Fruit fly (Drosophila melanogaster): ENCODE measurements around the gene CG14153.

CG14153 gene

DNA sequence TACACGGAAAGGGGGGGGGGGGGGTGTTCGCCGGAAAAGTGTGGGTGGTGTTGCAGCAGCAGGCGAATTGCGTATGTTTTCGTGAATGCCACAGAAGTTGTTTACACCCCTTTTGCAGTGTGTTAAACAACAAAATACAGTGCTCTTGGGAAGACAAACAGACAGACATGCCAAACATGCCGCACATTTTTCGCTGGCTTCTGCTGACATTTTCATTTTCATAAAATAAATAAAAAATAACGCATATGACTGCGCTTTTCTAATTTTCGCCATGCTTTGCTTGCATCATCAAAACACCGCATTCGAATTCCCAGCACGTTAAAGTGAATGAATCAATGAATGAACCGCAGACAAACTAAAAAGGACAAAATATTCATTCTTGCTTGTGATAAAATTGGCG lies 7.9 kb downstream of the CG14153 start:
- TF ChIP-seq insv (optimal IDR thresholded peaks at IDR 0.05) (no peak), ttk (optimal IDR thresholded peaks at IDR 0.05) (no peak), h (optimal IDR thresholded peaks at IDR 0.05) (no peak), Myc (optimal IDR thresholded peaks at IDR 0.05) (no peak), psq (optimal IDR thresholded peaks at IDR 0.05) (no peak), Sin3A (optimal IDR thresholded peaks at IDR 0.05) (no peak)

DNA sequence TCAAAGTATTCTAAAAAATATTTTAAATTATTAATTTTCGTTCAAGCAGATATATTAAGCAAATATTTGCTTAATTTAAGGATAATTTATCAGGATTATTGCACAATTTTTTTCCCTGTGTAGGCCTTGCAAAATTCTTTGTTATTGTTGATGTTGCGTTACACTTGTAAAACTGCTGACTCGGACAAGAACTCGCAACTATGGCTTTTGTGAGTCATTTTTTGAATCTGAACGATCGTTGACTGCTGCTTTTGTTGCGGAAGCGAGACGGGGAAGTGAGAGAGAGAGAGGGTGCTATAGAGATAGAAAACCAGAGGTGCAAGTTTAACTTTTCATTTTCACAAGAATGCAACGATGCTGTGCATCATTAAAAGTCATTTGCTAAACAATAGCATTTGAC lies 9.2 kb downstream of the CG14153 start:
- no peak for TF ChIP-seq ttk (optimal IDR thresholded peaks at IDR 0.05)
- no peak for TF ChIP-seq insv (optimal IDR thresholded peaks at IDR 0.05)
- no peak for TF ChIP-seq Sin3A (optimal IDR thresholded peaks at IDR 0.05)
- no peak for TF ChIP-seq Myc (optimal IDR thresholded peaks at IDR 0.05)
- no peak for TF ChIP-seq psq (optimal IDR thresholded peaks at IDR 0.05)
- no peak for TF ChIP-seq h (optimal IDR thresholded peaks at IDR 0.05)

DNA sequence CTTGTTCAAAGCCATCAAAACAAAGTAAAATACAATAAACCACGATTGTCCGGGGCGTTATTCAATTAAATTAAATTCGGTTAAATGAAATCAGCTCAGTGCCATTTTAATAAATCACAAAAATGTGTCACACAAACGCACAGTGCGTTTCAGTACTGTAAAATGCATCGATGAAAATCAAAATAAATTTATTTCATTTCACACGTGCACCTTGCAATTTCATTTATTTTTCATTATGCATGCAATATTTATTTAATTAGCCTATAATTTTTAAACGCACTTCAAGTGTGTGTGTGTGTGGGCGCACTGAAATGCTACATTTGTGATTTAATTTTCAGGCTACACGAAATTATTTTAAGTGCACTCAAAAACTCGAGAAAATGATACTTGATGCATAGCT lies 11.1 kb downstream of the CG14153 start:
- no peak for TF ChIP-seq Sin3A (optimal IDR thresholded peaks at IDR 0.05)
- no peak for TF ChIP-seq insv (optimal IDR thresholded peaks at IDR 0.05)
- TF ChIP-seq psq (optimal IDR thresholded peaks at IDR 0.05), result no peak
- no peak for TF ChIP-seq h (optimal IDR thresholded peaks at IDR 0.05)
- no peak for TF ChIP-seq ttk (optimal IDR thresholded peaks at IDR 0.05)
- no peak for TF ChIP-seq Myc (optimal IDR thresholded peaks at IDR 0.05)

DNA sequence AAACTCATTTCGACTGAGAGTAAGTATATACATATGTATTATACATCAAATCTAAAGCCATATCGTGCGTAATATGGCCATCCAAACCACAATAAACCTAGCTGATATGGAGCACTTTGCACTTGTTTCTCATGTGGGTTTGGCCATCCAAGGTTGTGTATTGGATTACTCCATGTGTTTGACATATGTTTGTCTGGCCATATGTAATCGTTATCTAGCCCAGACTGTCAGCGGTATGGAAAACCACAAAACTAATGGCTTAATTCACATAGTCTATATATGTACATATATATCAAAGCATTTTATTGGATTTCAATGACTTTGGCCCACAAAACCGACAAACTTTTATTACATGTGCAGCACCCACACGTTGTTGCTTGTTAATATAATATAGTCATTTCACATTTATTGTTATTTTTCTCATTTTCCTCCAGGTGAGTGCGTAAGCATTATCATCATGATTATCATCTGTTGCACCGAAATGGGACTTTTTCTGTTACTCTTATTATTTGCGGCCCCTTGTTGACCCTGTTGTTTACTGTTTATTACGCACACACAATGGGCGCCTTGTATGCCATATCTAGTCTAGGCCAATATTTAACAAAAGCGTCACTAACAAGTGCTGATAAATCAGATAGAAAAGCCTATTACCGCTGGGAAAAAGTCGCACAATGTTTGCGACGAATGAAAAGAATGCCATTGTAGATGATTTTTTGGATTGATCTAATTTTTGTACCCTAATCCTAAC lies 13.3 kb downstream of the CG14153 start:
- TF ChIP-seq insv (optimal IDR thresholded peaks at IDR 0.05) (no peak), psq (optimal IDR thresholded peaks at IDR 0.05) (no peak), Myc (optimal IDR thresholded peaks at IDR 0.05) (no peak), Sin3A (optimal IDR thresholded peaks at IDR 0.05) (no peak)

dm6 chr3L:10657311-10657710 lies 14.0 kb downstream of the CG14153 start:
- TF ChIP-seq psq (optimal IDR thresholded peaks at IDR 0.05), result no peak
- no peak for TF ChIP-seq insv (optimal IDR thresholded peaks at IDR 0.05)
- no peak for TF ChIP-seq Myc (optimal IDR thresholded peaks at IDR 0.05)
- no peak for TF ChIP-seq ttk (optimal IDR thresholded peaks at IDR 0.05)
- no peak for TF ChIP-seq h (optimal IDR thresholded peaks at IDR 0.05)
- no peak for TF ChIP-seq Sin3A (optimal IDR thresholded peaks at IDR 0.05)

dm6 chr3L:10658362-10659127 lies 15.2 kb downstream of the CG14153 start:
- TF ChIP-seq ttk (optimal IDR thresholded peaks at IDR 0.05) (no peak), insv (optimal IDR thresholded peaks at IDR 0.05) (no peak), psq (optimal IDR thresholded peaks at IDR 0.05) (no peak), Sin3A (optimal IDR thresholded peaks at IDR 0.05) (no peak), Myc (optimal IDR thresholded peaks at IDR 0.05) (no peak), h (optimal IDR thresholded peaks at IDR 0.05) (no peak)

- TF ChIP-seq h (optimal IDR thresholded peaks at IDR 0.05) (no peak), psq (optimal IDR thresholded peaks at IDR 0.05) (no peak), insv (optimal IDR thresholded peaks at IDR 0.05) (no peak), Myc (optimal IDR thresholded peaks at IDR 0.05) (no peak), ttk (optimal IDR thresholded peaks at IDR 0.05) (no peak), Sin3A (optimal IDR thresholded peaks at IDR 0.05) (no peak)
These were observed 16.2 kb downstream of the CG14153 start for dm6 chr3L:10659524-10659923.

dm6 chr3L:10659993-10660743 lies 16.8 kb downstream of the CG14153 start:
- TF ChIP-seq ttk (optimal IDR thresholded peaks at IDR 0.05), result no peak
- no peak for TF ChIP-seq insv (optimal IDR thresholded peaks at IDR 0.05)
- TF ChIP-seq h (optimal IDR thresholded peaks at IDR 0.05), result no peak
- no peak for TF ChIP-seq psq (optimal IDR thresholded peaks at IDR 0.05)
- TF ChIP-seq Myc (optimal IDR thresholded peaks at IDR 0.05), result no peak
- no peak for TF ChIP-seq Sin3A (optimal IDR thresholded peaks at IDR 0.05)

dm6 chr3L:10660744-10661589 lies 17.6 kb downstream of the CG14153 start, which contains the start of the genes CG32066 and CG8003:
Gene CG32066, minus strand, starts transcription at chr3L:10661013.
Gene CG8003, plus strand, starts transcription at chr3L:10661475.
- TF ChIP-seq Myc (optimal IDR thresholded peaks at IDR 0.05) (no peak), psq (optimal IDR thresholded peaks at IDR 0.05) (no peak), ttk (optimal IDR thresholded peaks at IDR 0.05) (no peak), insv (optimal IDR thresholded peaks at IDR 0.05) (no peak), h (optimal IDR thresholded peaks at IDR 0.05) (no peak), Sin3A (optimal IDR thresholded peaks at IDR 0.05) (no peak)

dm6 chr3L:10663190-10663763 lies 19.9 kb downstream of the CG14153 start, which contains the start of gene Adi1:
Gene Adi1, plus strand, starts transcription at chr3L:10663376.
- TF ChIP-seq psq (optimal IDR thresholded peaks at IDR 0.05), result no peak
- no peak for TF ChIP-seq h (optimal IDR thresholded peaks at IDR 0.05)
- no peak for TF ChIP-seq ttk (optimal IDR thresholded peaks at IDR 0.05)
- no peak for TF ChIP-seq Sin3A (optimal IDR thresholded peaks at IDR 0.05)
- no peak for TF ChIP-seq insv (optimal IDR thresholded peaks at IDR 0.05)
- no peak for TF ChIP-seq Myc (optimal IDR thresholded peaks at IDR 0.05)
